Fruit fly (Drosophila melanogaster) whole organism, embryonic: ENCODE results near the gene CG11723.
A peak's percentile ranks its signal among the peaks of the same experiment; 100 is the strongest.

Experiments used
- Antp ChIP-seq: fragments of 200-800 bp; sonication (Bioruptor generic); optimal IDR thresholded peaks from 3 replicates; lab custom pipeline; 2016; ENCODE audit warnings: missing biosample characterization, missing genetic modification characterization
- CG10267 ChIP-seq: fragments of 200-800 bp; sonication (Bioruptor generic); optimal IDR thresholded peaks from 2 replicates; lab custom pipeline; 2018; ENCODE audit warnings: missing biosample characterization, mild to moderate bottlenecking, missing genetic modification characterization, moderate library complexity
- CG10274 ChIP-seq: fragments of 200-800 bp; sonication (Bioruptor generic); optimal IDR thresholded peaks from 3 replicates; lab custom pipeline; 2017; ENCODE audit warnings: missing biosample characterization, mild to moderate bottlenecking, missing genetic modification characterization
- CG10462 ChIP-seq: fragments of 200-800 bp; sonication (Bioruptor generic); optimal IDR thresholded peaks from 2 replicates; lab custom pipeline; 2016; ENCODE audit warnings: missing biosample characterization, missing genetic modification characterization
- CG10654 ChIP-seq: fragments of 200-800 bp; sonication (Bioruptor generic); optimal IDR thresholded peaks from 2 replicates; lab custom pipeline; 2016; ENCODE audit warnings: missing biosample characterization, missing genetic modification characterization
- CG11560 ChIP-seq: fragments of 200-800 bp; sonication (Bioruptor generic); IDR thresholded peaks from 3 replicates; pipeline ENCODE4 v1.3.6; 2022; ENCODE audit warnings: missing biosample characterization, missing genetic modification characterization
- CG12236 ChIP-seq: fragments of 200-800 bp; sonication (Bioruptor generic); optimal IDR thresholded peaks from 2 replicates; lab custom pipeline; 2016; ENCODE audit warnings: missing biosample characterization, missing genetic modification characterization
- CG1233 ChIP-seq: fragments of 200-800 bp; sonication (Bioruptor generic); optimal IDR thresholded peaks from 4 replicates; lab custom pipeline; 2018; ENCODE audit warnings: missing biosample characterization, mild to moderate bottlenecking, missing genetic modification characterization
- CG12744 ChIP-seq: fragments of 200-800 bp; sonication (Bioruptor generic); optimal IDR thresholded peaks from 2 replicates; lab custom pipeline; 2016; ENCODE audit warnings: missing biosample characterization, missing genetic modification characterization
- CG16815 ChIP-seq: fragments of 200-800 bp; sonication (Bioruptor generic); optimal IDR thresholded peaks from 3 replicates; lab custom pipeline; 2017; ENCODE audit warnings: missing biosample characterization, mild to moderate bottlenecking, missing genetic modification characterization
- CG17359 ChIP-seq: fragments of 200-800 bp; sonication (Bioruptor generic); optimal IDR thresholded peaks from 3 replicates; lab custom pipeline; 2018; ENCODE audit warnings: missing biosample characterization, mild to moderate bottlenecking, missing genetic modification characterization, moderate library complexity
- CG2202 ChIP-seq: fragments of 200-800 bp; sonication (Bioruptor generic); optimal IDR thresholded peaks from 2 replicates; lab custom pipeline; 2018; ENCODE audit warnings: missing biosample characterization, mild to moderate bottlenecking, missing genetic modification characterization
- CG2889 ChIP-seq: fragments of 200-800 bp; sonication (Bioruptor generic); IDR thresholded peaks from 3 replicates; pipeline ENCODE4 v1.3.6; 2022; ENCODE audit warnings: missing biosample characterization, missing genetic modification characterization
- CG30431 ChIP-seq: fragments of 200-800 bp; sonication (Bioruptor generic); optimal IDR thresholded peaks from 2 replicates; lab custom pipeline; 2017; ENCODE audit warnings: missing biosample characterization, missing genetic modification characterization
- CG31224 ChIP-seq: fragments of 200-800 bp; sonication (Bioruptor generic); IDR thresholded peaks from 2 replicates; pipeline ENCODE4 v1.3.6; 2022; ENCODE audit warnings: missing biosample characterization, missing genetic modification characterization
- CG33557 ChIP-seq: fragments of 200-800 bp; sonication (Bioruptor generic); optimal IDR thresholded peaks from 2 replicates; lab custom pipeline; 2019; ENCODE audit warnings: missing biosample characterization, mild to moderate bottlenecking, missing genetic modification characterization, moderate library complexity
- CG6254 ChIP-seq: fragments of 200-800 bp; sonication (Bioruptor generic); optimal IDR thresholded peaks from 3 replicates; lab custom pipeline; 2017; ENCODE audit warnings: mild to moderate bottlenecking, missing biosample characterization, missing genetic modification reagents, missing genetic modification characterization
- CG6272 ChIP-seq: fragments of 200-800 bp; sonication (Bioruptor generic); IDR thresholded peaks from 2 replicates; pipeline ENCODE4 v1.3.6; 2022; ENCODE audit warnings: missing biosample characterization, missing genetic modification characterization
- CG6683 ChIP-seq: fragments of 200-800 bp; sonication (Bioruptor generic); optimal IDR thresholded peaks from 2 replicates; lab custom pipeline; 2017; ENCODE audit warnings: missing biosample characterization, mild to moderate bottlenecking, missing genetic modification characterization, missing genetic modification reagents
- CG7963 ChIP-seq: fragments of 200-800 bp; sonication (Bioruptor generic); IDR thresholded peaks from 3 replicates; pipeline ENCODE4 v1.3.6; 2022; ENCODE audit warnings: missing biosample characterization, missing genetic modification characterization; ENCODE audit not compliant: partially characterized antibody
- CG8089 ChIP-seq: fragments of 200-800 bp; sonication (Bioruptor generic); optimal IDR thresholded peaks from 3 replicates; lab custom pipeline; 2016; ENCODE audit warnings: missing biosample characterization, missing genetic modification characterization
- CG8290 ChIP-seq, 3 experiments: fragments of 200-800 bp; sonication (Bioruptor generic); optimal IDR thresholded peaks; 2 replicates each; lab custom pipeline; 2016 to 2019; ENCODE audit warnings: missing biosample characterization in 3 of 3, missing genetic modification characterization in 3 of 3, mild to moderate bottlenecking in 2 of 3, moderate library complexity in 1 of 3
- CG9437 ChIP-seq: fragments of 200-800 bp; sonication (Bioruptor generic); optimal IDR thresholded peaks from 2 replicates; lab custom pipeline; 2018; ENCODE audit warnings: missing biosample characterization, mild to moderate bottlenecking, missing genetic modification characterization
- CG9727 ChIP-seq: fragments of 200-800 bp; sonication (Bioruptor generic); optimal IDR thresholded peaks from 3 replicates; lab custom pipeline; 2017; ENCODE audit warnings: missing biosample characterization, mild to moderate bottlenecking, missing genetic modification characterization
- CrebB ChIP-seq: fragments of 200-800 bp; sonication (Bioruptor generic); optimal IDR thresholded peaks from 3 replicates; lab custom pipeline; 2018; ENCODE audit warnings: missing biosample characterization, mild to moderate bottlenecking, missing genetic modification characterization
- Deaf1 ChIP-seq: fragments of 200-800 bp; optimal IDR thresholded peaks from 3 replicates; lab custom pipeline; 2019; ENCODE audit warnings: missing biosample characterization, mild to moderate bottlenecking, missing genetic modification characterization, moderate library complexity
- Dek ChIP-seq: fragments of 200-800 bp; sonication (Bioruptor generic); optimal IDR thresholded peaks from 3 replicates; lab custom pipeline; 2019; ENCODE audit warnings: missing biosample characterization, mild to moderate bottlenecking, missing genetic modification characterization, moderate library complexity
- Dll ChIP-seq: fragments of 200-800 bp; sonication (Bioruptor generic); IDR thresholded peaks from 4 replicates; pipeline ENCODE4 v1.3.6; 2022; ENCODE audit warnings: missing biosample characterization, missing genetic modification characterization; ENCODE audit not compliant: partially characterized antibody
- Dref ChIP-seq: fragments of 200-800 bp; sonication (Bioruptor generic); IDR thresholded peaks from 2 replicates; pipeline ENCODE4 v1.3.6; 2022; ENCODE audit warnings: missing biosample characterization, missing genetic modification characterization
- GATAe ChIP-seq: fragments of 200-800 bp; sonication (Bioruptor generic); conservative IDR thresholded peaks from 2 replicates; pipeline ENCODE4 v1.3.6; 2022; ENCODE audit warnings: missing biosample characterization, missing genetic modification characterization
- MBD-R2 ChIP-seq: fragments of 200-800 bp; sonication (Bioruptor generic); IDR thresholded peaks from 2 replicates; pipeline ENCODE4 v1.3.6; 2022; ENCODE audit warnings: missing biosample characterization, missing genetic modification characterization
- Nf-YA ChIP-seq: fragments of 200-800 bp; sonication (Bioruptor generic); IDR thresholded peaks from 2 replicates; pipeline ENCODE4 v1.3.6; 2022; ENCODE audit warnings: missing biosample characterization, missing genetic modification characterization
- Optix ChIP-seq: fragments of 200-800 bp; sonication (Bioruptor generic); IDR thresholded peaks from 3 replicates; pipeline ENCODE4 v1.3.6; 2022; ENCODE audit warnings: missing biosample characterization, missing genetic modification characterization
- Poxn ChIP-seq: fragments of 200-800 bp; sonication (Bioruptor generic); IDR thresholded peaks from 2 replicates; pipeline ENCODE4 v1.3.6; 2022; ENCODE audit warnings: missing biosample characterization, missing genetic modification characterization
- Ptx1 ChIP-seq: fragments of 200-800 bp; sonication (Bioruptor generic); IDR thresholded peaks from 2 replicates; pipeline ENCODE4 v1.3.6; 2022; ENCODE audit warnings: missing biosample characterization, missing genetic modification characterization
- Sin3A ChIP-seq: fragments of >200 bp; optimal IDR thresholded peaks from 2 replicates; lab custom pipeline; 2018
- Tbp ChIP-seq: fragments of >200 bp; optimal IDR thresholded peaks from 2 replicates; lab custom pipeline; 2018; ENCODE audit warnings: missing biosample characterization, missing genetic modification characterization
- aop ChIP-seq: fragments of 200-800 bp; sonication (Bioruptor generic); IDR thresholded peaks from 2 replicates; pipeline ENCODE4 v1.3.6; 2022; ENCODE audit warnings: missing biosample characterization, missing genetic modification characterization
- ato ChIP-seq: fragments of 200-800 bp; sonication (Bioruptor generic); IDR thresholded peaks from 2 replicates; pipeline ENCODE4 v1.3.6; 2022; ENCODE audit warnings: missing biosample characterization, missing genetic modification characterization; ENCODE audit not compliant: partially characterized antibody
- bab2 ChIP-seq: fragments of 200-800 bp; sonication (Bioruptor generic); optimal IDR thresholded peaks from 2 replicates; lab custom pipeline; 2016; ENCODE audit warnings: missing biosample characterization, missing genetic modification characterization
- cas ChIP-seq: fragments of 200-800 bp; sonication (Bioruptor generic); IDR thresholded peaks from 2 replicates; pipeline ENCODE4 v1.3.6; 2022; ENCODE audit warnings: missing biosample characterization, missing genetic modification characterization
- ci ChIP-seq: fragments of 200-800 bp; sonication (Bioruptor generic); IDR thresholded peaks from 3 replicates; pipeline ENCODE4 v1.3.6; 2022; ENCODE audit warnings: missing biosample characterization, missing genetic modification characterization
- crp ChIP-seq, 2 experiments: fragments of 200-800 bp; sonication (Bioruptor generic); optimal IDR thresholded peaks; 2 replicates in 1 of 2; 3 replicates in 1 of 2; lab custom pipeline; 2017; ENCODE audit warnings: missing biosample characterization in 2 of 2, missing genetic modification characterization in 2 of 2, mild to moderate bottlenecking in 1 of 2, moderate library complexity in 1 of 2
- da ChIP-seq: fragments of 200-800 bp; sonication (Bioruptor generic); optimal IDR thresholded peaks from 2 replicates; lab custom pipeline; 2016; ENCODE audit warnings: missing biosample characterization, missing genetic modification characterization
- ewg ChIP-seq: fragments of 200-800 bp; sonication (Bioruptor generic); optimal IDR thresholded peaks from 3 replicates; lab custom pipeline; 2017; ENCODE audit warnings: mild to moderate bottlenecking, missing biosample characterization, missing genetic modification reagents, missing genetic modification characterization
- gro ChIP-seq: fragments of 200-800 bp; sonication (Bioruptor generic); optimal IDR thresholded peaks from 2 replicates; lab custom pipeline; 2016; ENCODE audit warnings: missing biosample characterization, missing genetic modification characterization
- luna ChIP-seq: fragments of 200-800 bp; sonication (Bioruptor generic); optimal IDR thresholded peaks from 2 replicates; lab custom pipeline; 2016; ENCODE audit warnings: missing biosample characterization, missing genetic modification characterization
- pita ChIP-seq: fragments of 200-800 bp; sonication (Bioruptor generic); optimal IDR thresholded peaks from 2 replicates; lab custom pipeline; 2017; ENCODE audit warnings: missing biosample characterization, mild to moderate bottlenecking, missing genetic modification characterization
- pnt ChIP-seq: fragments of 200-800 bp; sonication (Bioruptor generic); optimal IDR thresholded peaks from 3 replicates; lab custom pipeline; 2016; ENCODE audit warnings: missing biosample characterization, missing genetic modification characterization
- twi ChIP-seq: fragments of 200-800 bp; optimal IDR thresholded peaks from 2 replicates; lab custom pipeline; 2019; ENCODE audit warnings: missing biosample characterization, mild to moderate bottlenecking, missing genetic modification characterization, moderate library complexity
- z ChIP-seq: fragments of 200-800 bp; sonication (Bioruptor generic); IDR thresholded peaks from 3 replicates; pipeline ENCODE4 v1.3.6; 2022; ENCODE audit warnings: missing biosample characterization, missing genetic modification characterization
- zfh2 ChIP-seq: fragments of 200-800 bp; sonication (Bioruptor generic); optimal IDR thresholded peaks from 2 replicates; lab custom pipeline; 2016; ENCODE audit warnings: missing biosample characterization, missing genetic modification characterization

Gene CG11723

DNA sequence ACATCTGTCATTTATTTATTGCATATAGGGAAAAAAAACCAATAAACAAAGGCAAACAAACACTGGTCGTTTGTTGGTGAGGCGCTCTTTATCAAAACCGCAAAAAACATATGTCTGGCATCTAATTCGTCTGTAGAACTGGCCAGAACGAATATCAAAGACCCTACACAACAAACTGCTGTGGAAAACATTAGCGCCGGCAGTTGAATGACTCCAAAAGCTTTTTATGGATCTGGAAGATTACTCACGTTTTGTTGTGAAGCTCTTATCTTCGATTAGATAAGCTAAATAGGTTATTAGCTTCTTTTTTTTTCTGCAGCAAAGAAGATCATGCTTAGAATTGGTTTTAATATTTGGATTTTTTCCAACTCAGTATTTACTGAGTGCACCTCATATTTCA lies 14.1 kb downstream of the CG11723 start (continued):
- TF ChIP-seq Poxn: no peak
- no peak for TF ChIP-seq bab2 (GFP tag; lab: Kevin White, UChicago)
- TF ChIP-seq da (GFP tag; lab: Kevin White, UChicago): no peak
- no peak for TF ChIP-seq Tbp (GFP tag; lab: Kevin White, UChicago)
- TF ChIP-seq CG33557 (GFP tag; lab: Kevin White, UChicago): no peak
- TF ChIP-seq Antp: peak; percentile 8
- no peak for TF ChIP-seq CG12236 (GFP tag; lab: Kevin White, UChicago)
- TF ChIP-seq CG9437 (GFP tag; lab: Kevin White, UChicago): no peak
- TF ChIP-seq Dref (GFP tag; lab: Robert Waterston, UW): no peak
- no peak for TF ChIP-seq Sin3A (lab: Kevin White, UChicago)
- TF ChIP-seq Deaf1 (tag; lab: Kevin White, UChicago): no peak
- TF ChIP-seq CG10462 (GFP tag; lab: Kevin White, UChicago): no peak
- TF ChIP-seq CG8290 (GFP tag; optimal IDR thresholded peaks at IDR 0.05; lab: Kevin White, UChicago): no peak
- TF ChIP-seq CG8290 (tag; optimal IDR thresholded peaks at IDR 0.05; lab: Kevin White, UChicago): no peak
- no peak for TF ChIP-seq aop (GFP tag; lab: Robert Waterston, UW)
- no peak for TF ChIP-seq CG6254 (GFP tag; lab: Kevin White, UChicago)
- no peak for TF ChIP-seq CG11560
- no peak for TF ChIP-seq Optix (GFP tag; lab: Robert Waterston, UW)
- no peak for TF ChIP-seq crp (GFP tag; optimal IDR thresholded peaks at IDR 0.05; lab: Kevin White, UChicago)
- TF ChIP-seq CG12744 (GFP tag; lab: Kevin White, UChicago): no peak
- TF ChIP-seq CG16815 (GFP tag; lab: Kevin White, UChicago): no peak
- TF ChIP-seq CG31224 (GFP tag; lab: Robert Waterston, UW): no peak
- TF ChIP-seq CG6272 (GFP tag; lab: Robert Waterston, UW): no peak
- TF ChIP-seq twi: no peak
- TF ChIP-seq CG10274 (GFP tag; lab: Kevin White, UChicago): peak; percentile 98
- no peak for TF ChIP-seq ewg (GFP tag; lab: Kevin White, UChicago)
- no peak for TF ChIP-seq Nf-YA (GFP tag; lab: Robert Waterston, UW)
- TF ChIP-seq Ptx1 (GFP tag; lab: Robert Waterston, UW): 0 out of 2 replicates have a peak, but pooled peaks have one; percentile 20
- no peak for TF ChIP-seq CG10267 (tag; lab: Kevin White, UChicago)
- no peak for TF ChIP-seq CrebB (tag; lab: Kevin White, UChicago)
- no peak for TF ChIP-seq CG2202 (tag; lab: Kevin White, UChicago)
- 0 out of 3 replicates have a peak, but pooled peaks have one; percentile 30 for TF ChIP-seq ci (GFP tag; lab: Robert Waterston, UW)
- TF ChIP-seq MBD-R2 (GFP tag; lab: Robert Waterston, UW): no peak
- TF ChIP-seq CG7963: no peak
- no peak for TF ChIP-seq luna
- TF ChIP-seq CG6683 (GFP tag; lab: Kevin White, UChicago): no peak
- TF ChIP-seq CG17359 (tag; lab: Kevin White, UChicago): no peak
- TF ChIP-seq CG2889 (GFP tag; lab: Robert Waterston, UW): no peak
- TF ChIP-seq CG1233 (GFP tag; lab: Kevin White, UChicago): no peak
- no peak for TF ChIP-seq Dll (GFP tag; lab: Robert Waterston, UW)
- TF ChIP-seq Dek (tag; lab: Kevin White, UChicago): no peak
- no peak for TF ChIP-seq pnt (GFP tag; lab: Kevin White, UChicago)
- no peak for TF ChIP-seq CG9727 (GFP tag; lab: Kevin White, UChicago)
- TF ChIP-seq pita (GFP tag; lab: Kevin White, UChicago): no peak
- TF ChIP-seq gro: no peak
- no peak for TF ChIP-seq CG8089 (GFP tag; lab: Kevin White, UChicago)
- no peak for TF ChIP-seq CG10654
- no peak for TF ChIP-seq cas
- no peak for TF ChIP-seq z
- no peak for TF ChIP-seq CG30431 (GFP tag; lab: Kevin White, UChicago)
- TF ChIP-seq zfh2 (GFP tag; lab: Kevin White, UChicago): peak; percentile 49
- no peak for TF ChIP-seq ato (GFP tag; lab: Robert Waterston, UW)
- TF ChIP-seq GATAe (GFP tag; lab: Robert Waterston, UW): peak; percentile 37; the same call in 1 of the 2 replicates
